Worm (Caenorhabditis elegans) whole organism, mixed stage, embryonic: ENCODE data around the gene C26F1.3.

Source experiments
- lin-13 ChIP-seq: fragments of 150-350 bp; optimal IDR thresholded peaks from 2 replicates; lab custom pipeline; 2014; ENCODE audit warnings: missing biosample characterization, missing genetic modification characterization
- lsy-2 ChIP-seq: fragments of 150-350 bp; optimal IDR thresholded peaks from 2 replicates; lab custom pipeline; 2014; ENCODE audit warnings: missing biosample characterization, missing genetic modification characterization
- unc-120 ChIP-seq: sonication (generic microtip); optimal IDR thresholded peaks from 2 replicates; lab custom pipeline; 2017; ENCODE audit warnings: missing genetic modification characterization, missing compliant biosample characterization; ENCODE audit not compliant: poor library complexity, severe bottlenecking

DNA sequence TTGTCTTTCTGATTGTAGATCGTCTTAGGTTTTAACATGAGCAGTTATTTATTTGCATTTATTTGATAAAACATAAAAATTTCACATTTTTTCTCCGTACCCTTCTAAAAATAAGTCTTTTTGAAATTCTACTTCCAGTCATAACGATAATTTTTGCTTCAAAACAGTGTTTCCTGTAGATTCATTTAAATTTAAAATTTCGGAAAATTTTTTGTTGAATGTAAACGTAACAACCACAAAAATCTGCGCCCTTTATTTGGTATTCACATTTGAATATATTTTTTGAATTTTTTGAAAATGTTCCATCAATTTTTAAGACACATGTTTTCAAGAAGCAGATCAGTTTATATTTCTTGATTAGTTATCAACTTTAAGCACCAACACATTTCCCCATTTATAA, 31.7 kb upstream of the C26F1.3 start:
- TF ChIP-seq lin-13 (tag; lab: Kevin White, UChicago) (no peak), lsy-2 (tag; lab: Kevin White, UChicago) (no peak), unc-120 (no peak)
